Worm (Caenorhabditis elegans) whole organism, young adult: ENCODE results near the gene F41C6.7.

Source experiments
- B0035.1 ChIP-seq: sonication (generic microtip); optimal IDR thresholded peaks from 2 replicates; lab custom pipeline; 2016; ENCODE audit warnings: missing genetic modification characterization, mild to moderate bottlenecking, missing compliant biosample characterization, missing genotype, missing genetic modification reagents
- B0336.3 ChIP-seq: fragments of 200-800 bp; sonication (Bioruptor generic); IDR thresholded peaks from 2 replicates; pipeline ENCODE4 v1.3.6; 2022; ENCODE audit warnings: missing genetic modification characterization, missing compliant biosample characterization
- F23B12.7 ChIP-seq: sonication (generic microtip); optimal IDR thresholded peaks from 2 replicates; lab custom pipeline; 2017; ENCODE audit warnings: missing genetic modification characterization, mild to moderate bottlenecking, missing compliant biosample characterization, antibody characterized with exemption, moderate library complexity; ENCODE audit not compliant: insufficient read depth
- F37B4.10 ChIP-seq: fragments of 200-800 bp; sonication (Bioruptor generic); IDR thresholded peaks from 2 replicates; pipeline ENCODE4 v1.3.6; 2022; ENCODE audit warnings: missing genetic modification characterization, missing compliant biosample characterization
- F49E8.2 ChIP-seq: sonication (generic microtip); optimal IDR thresholded peaks from 3 replicates; lab custom pipeline; 2017; ENCODE audit warnings: missing genetic modification characterization, mild to moderate bottlenecking, missing compliant biosample characterization, antibody characterized with exemption, moderate library complexity; ENCODE audit not compliant: insufficient read depth
- F55B11.4 ChIP-seq: sonication (generic microtip); optimal IDR thresholded peaks from 2 replicates; lab custom pipeline; 2016; ENCODE audit warnings: missing compliant biosample characterization, missing genetic modification characterization, borderline replicate concordance; ENCODE audit not compliant: insufficient read depth
- F57C9.4 ChIP-seq: sonication (generic microtip); optimal IDR thresholded peaks from 2 replicates; lab custom pipeline; 2017; ENCODE audit warnings: mild to moderate bottlenecking, missing genetic modification characterization, missing compliant biosample characterization
- Y53F4B.3 ChIP-seq: fragments of 200-800 bp; sonication (Bioruptor generic); IDR thresholded peaks from 2 replicates; pipeline ENCODE4 v1.3.6; 2022; ENCODE audit warnings: missing genetic modification reagents, missing genetic modification characterization, missing compliant biosample characterization
- Y79H2A.3 ChIP-seq: fragments of 200-800 bp; sonication (Bioruptor generic); conservative IDR thresholded peaks from 2 replicates; pipeline ENCODE4 v1.3.6; 2022; ENCODE audit warnings: missing genetic modification reagents, missing genetic modification characterization, missing compliant biosample characterization
- aptf-2 ChIP-seq: fragments of 200-800 bp; sonication (Bioruptor generic); conservative IDR thresholded peaks from 2 replicates; pipeline ENCODE4 v1.3.6; 2022; ENCODE audit warnings: missing genetic modification reagents, missing genetic modification characterization, missing compliant biosample characterization
- attf-5 ChIP-seq: fragments of 200-800 bp; sonication (Bioruptor generic); optimal IDR thresholded peaks from 2 replicates; lab custom pipeline; 2018; ENCODE audit warnings: mild to moderate bottlenecking, missing genetic modification characterization, missing compliant biosample characterization
- attf-6 ChIP-seq: fragments of 200-800 bp; sonication (Bioruptor generic); IDR thresholded peaks from 2 replicates; pipeline ENCODE4 v1.3.6; 2022; ENCODE audit warnings: missing genetic modification reagents, missing genetic modification characterization, missing compliant biosample characterization
- cebp-1 ChIP-seq, 2 experiments: fragments of 200-800 bp in 1 of 2; sonication (Bioruptor generic) in 1 of 2; sonication (generic microtip) in 1 of 2; IDR thresholded peaks in 1 of 2; optimal IDR thresholded peaks in 1 of 2; 2 replicates each; pipeline versions ENCODE4 v1.3.6 to Lab custom; 2017 to 2022; ENCODE audit warnings: missing compliant biosample characterization in 2 of 2, missing genetic modification characterization in 2 of 2, mild to moderate bottlenecking in 1 of 2, missing genetic modification reagents in 1 of 2, moderate library complexity in 1 of 2
- ceh-27 ChIP-seq: fragments of 200-800 bp; sonication (Bioruptor generic); optimal IDR thresholded peaks from 2 replicates; lab custom pipeline; 2018; ENCODE audit warnings: mild to moderate bottlenecking, missing genetic modification characterization, moderate library complexity, missing compliant biosample characterization
- ceh-58 ChIP-seq: fragments of 200-800 bp; sonication (Bioruptor generic); IDR thresholded peaks from 2 replicates; pipeline ENCODE4 v1.3.6; 2022; ENCODE audit warnings: missing genetic modification characterization, missing compliant biosample characterization
- die-1 ChIP-seq: sonication (generic microtip); optimal IDR thresholded peaks from 2 replicates; lab custom pipeline; 2016; ENCODE audit warnings: missing genotype, mild to moderate bottlenecking, missing genetic modification characterization, missing compliant biosample characterization
- dox-1 ChIP-seq: fragments of 200-800 bp; sonication (Bioruptor generic); IDR thresholded peaks from 2 replicates; pipeline ENCODE4 v1.3.6; 2022; ENCODE audit warnings: missing genetic modification reagents, missing genetic modification characterization, missing compliant biosample characterization
- dpff-1 ChIP-seq: sonication (generic microtip); optimal IDR thresholded peaks from 2 replicates; lab custom pipeline; 2017; ENCODE audit warnings: mild to moderate bottlenecking, missing genetic modification characterization, missing compliant biosample characterization
- dpl-1 ChIP-seq: fragments of 150-350 bp; optimal IDR thresholded peaks from 2 replicates; lab custom pipeline; 2014; ENCODE audit warnings: missing biosample characterization, missing genetic modification reagents, missing genetic modification characterization
- egl-44 ChIP-seq: fragments of 200-800 bp; sonication (Bioruptor generic); IDR thresholded peaks from 2 replicates; pipeline ENCODE4 v1.3.6; 2022; ENCODE audit warnings: missing genetic modification reagents, missing genetic modification characterization, missing compliant biosample characterization
- egrh-3 ChIP-seq: fragments of 200-800 bp; sonication (Bioruptor generic); IDR thresholded peaks from 2 replicates; pipeline ENCODE4 v1.3.6; 2022; ENCODE audit warnings: missing genetic modification reagents, missing genetic modification characterization, missing compliant biosample characterization
- ets-4 ChIP-seq: fragments of 200-800 bp; sonication (Bioruptor generic); optimal IDR thresholded peaks from 2 replicates; lab custom pipeline; 2018; ENCODE audit warnings: mild to moderate bottlenecking, missing genetic modification characterization, missing compliant biosample characterization
- hlh-12 ChIP-seq: sonication (generic microtip); optimal IDR thresholded peaks from 2 replicates; lab custom pipeline; 2016; ENCODE audit warnings: missing genetic modification characterization, missing compliant biosample characterization
- hmg-1.2 ChIP-seq: fragments of 200-800 bp; sonication (Bioruptor generic); IDR thresholded peaks from 2 replicates; pipeline ENCODE4 v1.3.6; 2022; ENCODE audit warnings: missing genetic modification reagents, missing genetic modification characterization, missing compliant biosample characterization
- hsf-1 ChIP-seq: fragments of 200-800 bp; sonication (Bioruptor generic); IDR thresholded peaks from 2 replicates; pipeline ENCODE4 v1.3.6; 2022; ENCODE audit warnings: missing genetic modification reagents, missing genetic modification characterization, missing compliant biosample characterization
- let-526 ChIP-seq: fragments of 200-800 bp; sonication (Bioruptor generic); IDR thresholded peaks from 2 replicates; pipeline ENCODE4 v1.3.6; 2022; ENCODE audit warnings: missing genetic modification reagents, missing genetic modification characterization, missing compliant biosample characterization
- lin-35 ChIP-seq, 3 experiments: fragments of 150-350 bp in 2 of 3; sonication (generic microtip) in 1 of 3; optimal IDR thresholded peaks; 2 replicates each; lab custom pipeline; 2014 to 2018; ENCODE audit warnings: missing biosample characterization in 3 of 3, missing genetic modification characterization in 3 of 3, missing genetic modification reagents in 3 of 3
- lin-40 ChIP-seq: sonication (generic microtip); optimal IDR thresholded peaks from 2 replicates; lab custom pipeline; 2016; ENCODE audit warnings: missing genetic modification characterization, mild to moderate bottlenecking, missing compliant biosample characterization, missing genotype, missing genetic modification reagents
- lir-1 ChIP-seq: fragments of 200-800 bp; sonication (Bioruptor generic); conservative IDR thresholded peaks from 2 replicates; pipeline ENCODE4 v1.3.6; 2022; ENCODE audit warnings: missing genetic modification reagents, missing genetic modification characterization, missing compliant biosample characterization
- lsl-1 ChIP-seq: fragments of 200-800 bp; sonication (Bioruptor generic); optimal IDR thresholded peaks from 2 replicates; lab custom pipeline; 2018; ENCODE audit warnings: mild to moderate bottlenecking, missing genetic modification characterization, moderate library complexity, missing compliant biosample characterization
- madf-10 ChIP-seq: sonication (generic microtip); optimal IDR thresholded peaks from 2 replicates; lab custom pipeline; 2016; ENCODE audit warnings: mild to moderate bottlenecking, missing genetic modification characterization, missing compliant biosample characterization
- mcd-1 ChIP-seq: fragments of 200-800 bp; sonication (Bioruptor generic); IDR thresholded peaks from 2 replicates; pipeline ENCODE4 v1.3.6; 2022; ENCODE audit warnings: missing genetic modification reagents, missing genetic modification characterization, missing compliant biosample characterization
- nhr-120 ChIP-seq: fragments of 200-800 bp; sonication (Bioruptor generic); IDR thresholded peaks from 2 replicates; pipeline ENCODE4 v1.3.6; 2022; ENCODE audit warnings: missing genetic modification characterization, missing compliant biosample characterization
- nhr-27 ChIP-seq: fragments of 200-800 bp; sonication (Bioruptor generic); optimal IDR thresholded peaks from 2 replicates; lab custom pipeline; 2018; ENCODE audit warnings: mild to moderate bottlenecking, missing genetic modification characterization, moderate library complexity, missing compliant biosample characterization
- nhr-80 ChIP-seq: sonication (generic microtip); optimal IDR thresholded peaks from 2 replicates; lab custom pipeline; 2016; ENCODE audit warnings: missing genetic modification characterization, missing compliant biosample characterization
- pha-4 ChIP-seq: fragments of 150-350 bp; sonication (generic microtip); optimal IDR thresholded peaks from 2 replicates; lab custom pipeline; 2014; ENCODE audit warnings: missing biosample characterization, missing genetic modification reagents, missing genetic modification characterization
- rcor-1 ChIP-seq: fragments of 200-800 bp; sonication (Bioruptor generic); IDR thresholded peaks from 2 replicates; pipeline ENCODE4 v1.3.6; 2022; ENCODE audit warnings: missing genetic modification reagents, missing genetic modification characterization, missing compliant biosample characterization
- rpc-1 ChIP-seq, 2 experiments: fragments of 150-350 bp in 1 of 2; sonication (generic microtip) in 1 of 2; optimal IDR thresholded peaks; 2 replicates each; lab custom pipeline; 2014 to 2018; ENCODE audit warnings: missing biosample characterization in 1 of 2, missing genetic modification characterization in 1 of 2, missing genetic modification reagents in 1 of 2, missing genotype in 1 of 2
- tbp1 ChIP-seq: fragments of 200-800 bp; sonication (Bioruptor generic); optimal IDR thresholded peaks from 2 replicates; lab custom pipeline; 2018; ENCODE audit warnings: mild to moderate bottlenecking, missing genetic modification characterization, missing compliant biosample characterization
- tlf-1 ChIP-seq: fragments of 200-800 bp; sonication (Bioruptor generic); optimal IDR thresholded peaks from 2 replicates; lab custom pipeline; 2018; ENCODE audit warnings: mild to moderate bottlenecking, missing genetic modification characterization, missing compliant biosample characterization
- unc-62 ChIP-seq: fragments of 150-350 bp; optimal IDR thresholded peaks from 2 replicates; lab custom pipeline; 2014; ENCODE audit warnings: missing biosample characterization, missing genetic modification reagents, missing genetic modification characterization
- zfh-2 ChIP-seq: fragments of 200-800 bp; sonication (Bioruptor generic); conservative IDR thresholded peaks from 2 replicates; pipeline ENCODE4 v1.3.6; 2022; ENCODE audit warnings: missing genetic modification reagents, missing genetic modification characterization, missing compliant biosample characterization
- ztf-28 ChIP-seq: fragments of 200-800 bp; sonication (Bioruptor generic); IDR thresholded peaks from 2 replicates; pipeline ENCODE4 v1.3.6; 2022; ENCODE audit warnings: missing genetic modification reagents, missing genetic modification characterization, missing compliant biosample characterization
- ztf-3 ChIP-seq: fragments of 200-800 bp; sonication (Bioruptor generic); optimal IDR thresholded peaks from 2 replicates; lab custom pipeline; 2018; ENCODE audit warnings: mild to moderate bottlenecking, missing genetic modification characterization, missing compliant biosample characterization

The F41C6.7 gene

DNA sequence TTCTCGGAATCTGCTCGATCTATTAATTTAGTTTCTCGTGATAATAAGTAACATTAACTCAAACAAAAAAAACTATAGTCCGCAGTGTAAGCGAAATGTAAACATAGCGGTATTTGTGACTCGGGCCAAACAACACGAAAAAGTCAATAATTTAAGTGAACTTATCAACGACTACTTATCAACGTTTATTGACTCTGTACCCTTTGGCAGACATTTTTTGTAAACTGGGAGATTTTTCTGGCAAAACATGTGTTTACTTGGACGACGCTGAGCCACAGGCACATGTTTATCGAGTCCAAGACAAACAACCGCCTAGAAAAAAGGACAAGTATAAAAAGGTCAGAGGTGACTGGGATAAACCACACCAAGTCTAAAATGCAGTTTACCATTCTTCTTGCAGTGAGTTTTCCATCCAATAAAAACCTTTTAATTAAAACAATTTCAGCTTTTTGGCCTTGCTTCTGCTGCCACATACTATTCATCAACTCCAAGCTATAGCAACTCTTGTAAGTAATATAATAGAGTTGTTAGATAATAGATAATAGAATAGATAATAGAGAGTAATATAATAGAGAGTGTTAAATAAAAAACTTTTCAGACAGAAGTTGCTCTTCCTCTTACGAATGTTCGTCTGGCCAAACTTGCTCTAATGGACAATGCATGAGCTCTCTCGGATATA, 40.5 kb downstream of the F41C6.7 start, which contains the start of gene C53B7.3:
Gene C53B7.3 (plus strand): TSS at position 362 of the 679 bp plus-strand sequence.
- TF ChIP-seq Y79H2A.3 (GFP tag; lab: Robert Waterston, UW) (no peak), lin-35 (GFP tag; optimal IDR thresholded peaks at IDR 0.05; lab: Kevin White, UChicago) (no peak), dpl-1 (no peak), ztf-3 (no peak), F49E8.2 (tag; lab: Kevin White, UChicago) (no peak), hsf-1 (no peak), B0336.3 (GFP tag; lab: Robert Waterston, UW) (no peak), zfh-2 (no peak)

DNA sequence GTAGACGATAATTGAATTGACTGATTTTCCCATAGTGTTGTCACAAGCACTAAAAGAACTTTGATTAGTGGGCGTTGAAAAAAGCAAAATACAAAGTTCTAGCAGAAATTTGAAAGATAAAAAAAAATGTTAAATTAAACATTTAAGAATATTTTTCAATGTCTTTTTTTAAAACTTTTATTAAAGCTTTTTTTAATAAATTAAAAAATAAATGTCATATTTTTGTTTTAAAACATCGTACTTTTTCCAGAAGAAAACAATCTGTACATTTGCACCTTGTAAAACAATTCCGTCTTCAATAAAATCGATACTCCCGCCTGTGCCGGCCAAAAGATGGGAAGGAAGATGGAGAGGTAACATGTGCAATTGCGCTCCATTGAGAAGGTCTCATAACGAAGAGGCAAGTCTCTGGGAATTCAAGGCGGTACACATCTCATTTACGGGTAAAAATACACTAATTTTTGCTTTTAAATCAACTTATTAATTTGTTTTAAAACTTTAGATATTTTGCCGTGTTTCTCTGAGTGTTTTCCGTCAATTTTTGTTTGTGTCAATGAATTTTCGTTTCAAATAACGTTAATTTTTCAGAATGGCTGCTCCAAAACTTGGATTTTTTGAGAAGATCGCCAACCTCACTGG, 44.3 kb downstream of the F41C6.7 start, which contains the start of the genes glr-6 and asg-2:
Gene glr-6 (minus strand): TSS at position 51 of the 639 bp plus-strand sequence.
Gene asg-2 (plus strand): TSS at position 589 of the 639 bp plus-strand sequence.
- TF ChIP-seq B0035.1 (tag; lab: Kevin White, UChicago) = no peak
- no peak; the same call in 1 of the 2 replicates for TF ChIP-seq dox-1 (GFP tag; lab: Robert Waterston, UW)
- TF ChIP-seq rcor-1 = peak; percentile 61
- no peak for TF ChIP-seq let-526 (GFP tag; lab: Robert Waterston, UW)
- TF ChIP-seq aptf-2 (GFP tag; lab: Robert Waterston, UW) = peak; percentile 67; the same call in 1 of the 2 replicates
- no peak for TF ChIP-seq Y53F4B.3
- no peak for TF ChIP-seq nhr-27 (tag; lab: Kevin White, UChicago)
- no peak for TF ChIP-seq cebp-1 (GFP tag; IDR thresholded peaks at IDR 0.05; lab: Robert Waterston, UW)
- TF ChIP-seq cebp-1 (tag; optimal IDR thresholded peaks at IDR 0.05; lab: Kevin White, UChicago) = peak; percentile 64
- peak; percentile 50 for TF ChIP-seq F23B12.7 (tag; lab: Kevin White, UChicago)
- TF ChIP-seq lin-40 = peak; percentile 66
- TF ChIP-seq tbp1 (GFP tag; lab: Kevin White, UChicago) = no peak
- TF ChIP-seq ceh-27 = peak; percentile 56
- no peak for TF ChIP-seq lir-1 (GFP tag; lab: Robert Waterston, UW)
- TF ChIP-seq nhr-80 (tag; lab: Kevin White, UChicago) = peak; percentile 69
- TF ChIP-seq F55B11.4 (tag; lab: Kevin White, UChicago) = no peak
- no peak for TF ChIP-seq egrh-3 (GFP tag; lab: Robert Waterston, UW)
- peak; percentile 95 for TF ChIP-seq mcd-1
- TF ChIP-seq ztf-28 (GFP tag; lab: Robert Waterston, UW) = no peak
- TF ChIP-seq egl-44 = 0 out of 2 replicates have a peak, but pooled peaks have one; percentile 22
- no peak for TF ChIP-seq ets-4 (GFP tag; lab: Kevin White, UChicago)
- TF ChIP-seq madf-10 (tag; lab: Kevin White, UChicago) = peak; percentile 40
- no peak for TF ChIP-seq rpc-1 (optimal IDR thresholded peaks at IDR 0.05; lab: Kevin White, UChicago)
- no peak for TF ChIP-seq rpc-1 (tag; optimal IDR thresholded peaks at IDR 0.05; lab: Kevin White, UChicago)
- no peak for TF ChIP-seq tlf-1 (GFP tag; lab: Kevin White, UChicago)
- no peak for TF ChIP-seq F57C9.4 (tag; lab: Kevin White, UChicago)
- TF ChIP-seq lsl-1 (GFP tag; lab: Kevin White, UChicago) = no peak
- TF ChIP-seq F37B4.10 (GFP tag; lab: Robert Waterston, UW) = no peak
- TF ChIP-seq Y79H2A.3 (GFP tag; lab: Robert Waterston, UW) = no peak
- no peak for TF ChIP-seq die-1 (tag; lab: Kevin White, UChicago)
- no peak for TF ChIP-seq dpff-1
- TF ChIP-seq pha-4 (tag; lab: Kevin White, UChicago) = peak; percentile 7
- peak; percentile 75 for TF ChIP-seq attf-5 (GFP tag; lab: Kevin White, UChicago)
- no peak for TF ChIP-seq unc-62 (GFP tag; lab: Kevin White, UChicago)
- no peak for TF ChIP-seq nhr-120 (GFP tag; lab: Robert Waterston, UW)
- TF ChIP-seq hmg-1.2 (GFP tag; lab: Robert Waterston, UW) = 0 out of 2 replicates have a peak, but pooled peaks have one; percentile 19
- no peak for TF ChIP-seq attf-6 (GFP tag; lab: Robert Waterston, UW)
- no peak for TF ChIP-seq ceh-58 (GFP tag; lab: Robert Waterston, UW)
- TF ChIP-seq hlh-12 (tag; lab: Kevin White, UChicago) = no peak
